Fruit fly (Drosophila melanogaster): ENCODE results near the gene TyrR.
A peak's percentile ranks its signal among the peaks of the same experiment; 100 is the strongest.

The TyrR gene

DNA sequence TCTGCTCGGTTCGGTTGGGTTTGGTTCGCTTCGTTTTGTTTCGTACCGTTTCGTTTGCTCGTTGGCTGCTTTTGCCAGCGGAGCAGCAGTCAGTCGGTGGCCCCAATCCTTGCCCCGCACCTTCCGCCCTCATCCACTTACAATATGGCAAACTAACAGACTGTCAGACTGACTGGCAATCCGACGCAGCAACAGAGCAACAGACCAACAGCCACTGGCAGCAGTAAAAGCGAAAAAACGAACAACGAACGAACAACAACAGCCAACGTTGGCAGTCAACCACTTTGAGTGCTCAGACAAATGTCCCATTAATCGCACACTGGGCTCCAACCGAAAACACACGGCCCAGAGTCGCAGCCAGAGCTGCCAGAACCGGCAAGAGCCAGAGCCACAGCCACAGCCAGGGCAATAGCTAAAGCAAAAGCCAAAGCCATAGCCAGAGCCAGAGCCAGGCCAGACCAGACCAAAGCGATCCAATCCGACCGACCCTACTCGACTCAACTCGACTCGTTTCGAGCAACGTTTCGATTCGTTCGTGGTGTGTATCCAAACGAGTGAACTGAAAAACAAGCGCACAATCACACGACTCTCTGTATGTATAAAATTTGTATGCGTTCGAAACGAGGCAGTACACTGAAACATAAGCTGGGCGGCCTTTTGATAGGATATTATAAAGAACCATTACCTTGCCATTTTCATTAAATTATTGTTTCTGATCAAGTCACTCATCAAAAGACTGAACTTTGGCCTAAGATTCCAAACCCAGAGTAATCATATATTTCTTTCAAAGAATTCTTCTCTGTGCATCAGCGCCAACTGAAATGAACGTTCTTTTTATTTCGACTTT, 59.1 kb downstream of the TyrR start (continued):
- TF ChIP-seq CG10267 (tag; optimal IDR thresholded peaks at IDR 0.05) (peak; percentile 95), Lpt (GFP tag; optimal IDR thresholded peaks at IDR 0.05) (no peak), Max (GFP tag; optimal IDR thresholded peaks at IDR 0.05) (peak; percentile 99), mld (GFP tag; IDR thresholded peaks at IDR 0.05; ENCODE audit: partially characterized antibody) (no peak), ems (GFP tag; optimal IDR thresholded peaks at IDR 0.05) (peak; percentile 99), MESR4 (GFP tag; optimal IDR thresholded peaks at IDR 0.05) (peak; percentile 86), Bteb2 (GFP tag; optimal IDR thresholded peaks at IDR 0.05) (peak; percentile 99), tx (GFP tag; optimal IDR thresholded peaks at IDR 0.05) (peak; percentile 99), CG3847 (GFP tag; IDR thresholded peaks at IDR 0.05) (peak; percentile 98), aop (GFP tag; IDR thresholded peaks at IDR 0.05) (peak; percentile 93), CG12391 (tag; optimal IDR thresholded peaks at IDR 0.05) (peak; percentile 99), wek (GFP tag; optimal IDR thresholded peaks at IDR 0.05) (peak; percentile 92), odd (GFP tag; optimal IDR thresholded peaks at IDR 0.05) (peak; percentile 98), insv (GFP tag; optimal IDR thresholded peaks at IDR 0.05) (peak; percentile 68 to 72), CG17328 (GFP tag; IDR thresholded peaks at IDR 0.05) (peak; percentile 99), ewg (GFP tag; optimal IDR thresholded peaks at IDR 0.05) (peak; percentile 98), emc (GFP tag; optimal IDR thresholded peaks at IDR 0.05) (peak; percentile 98), Hr51 (GFP tag; optimal IDR thresholded peaks at IDR 0.05) (peak; percentile 99), Sox100B (GFP tag; optimal IDR thresholded peaks at IDR 0.05) (peak; percentile 98), Lim3 (GFP tag; IDR thresholded peaks at IDR 0.05) (peak; percentile 98), CG4820 (GFP tag; optimal IDR thresholded peaks at IDR 0.05) (peak; percentile 98), sima (GFP tag; optimal IDR thresholded peaks at IDR 0.05) (peak; percentile 98), Bdp1 (GFP tag; optimal IDR thresholded peaks at IDR 0.05) (peak; percentile 95), Dfd (GFP tag; optimal IDR thresholded peaks at IDR 0.05) (no peak), HmgZ (tag; optimal IDR thresholded peaks at IDR 0.05) (peak; percentile 98), hb (GFP tag; IDR thresholded peaks at IDR 0.05; ENCODE audit: partially characterized antibody) (no peak), CG14860 (GFP tag; IDR thresholded peaks at IDR 0.05; ENCODE audit: partially characterized antibody) (no peak), Elba2 (GFP tag; optimal IDR thresholded peaks at IDR 0.05) (peak; percentile 75), Tbp (GFP tag; optimal IDR thresholded peaks at IDR 0.05) (no peak), gem (tag; optimal IDR thresholded peaks at IDR 0.05) (peak; percentile 99), CG31365 (tag; optimal IDR thresholded peaks at IDR 0.05) (peak; percentile 92), Xrp1 (GFP tag; IDR thresholded peaks at IDR 0.05) (peak; percentile 99), Dll (GFP tag; IDR thresholded peaks at IDR 0.05; ENCODE audit: partially characterized antibody) (no peak), scrt (GFP tag; optimal IDR thresholded peaks at IDR 0.05) (peak; percentile 96), dan (GFP tag; IDR thresholded peaks at IDR 0.05) (peak; percentile 93), bigmax (GFP tag; optimal IDR thresholded peaks at IDR 0.05) (peak; percentile 81), CG17385 (GFP tag; optimal IDR thresholded peaks at IDR 0.05) (peak; percentile 98), mam (GFP tag; optimal IDR thresholded peaks at IDR 0.05) (peak; percentile 99), CTCF (GFP tag; optimal IDR thresholded peaks at IDR 0.05) (peak; percentile 78), CG6854 (GFP tag; optimal IDR thresholded peaks at IDR 0.05) (peak; percentile 98), h (optimal IDR thresholded peaks at IDR 0.05) (no peak), Neu2 (GFP tag; optimal IDR thresholded peaks at IDR 0.05; ENCODE audit: borderline replicate concordance) (peak; percentile 90), Myb (GFP tag; optimal IDR thresholded peaks at IDR 0.05) (peak; percentile 94), sna (GFP tag; IDR thresholded peaks at IDR 0.05; ENCODE audit: partially characterized antibody) (no peak; the same call in 1 of the 2 replicates), CG14710 (tag; optimal IDR thresholded peaks at IDR 0.05) (peak; percentile 97), CG8290 (GFP tag; optimal IDR thresholded peaks at IDR 0.05) (peak; percentile 98), CG8290 (tag; optimal IDR thresholded peaks at IDR 0.05) (peak; percentile 75 to 99), p53 (GFP tag; optimal IDR thresholded peaks at IDR 0.05) (peak; percentile 97), hkb (optimal IDR thresholded peaks at IDR 0.05) (no peak), hkb (GFP tag; IDR thresholded peaks at IDR 0.05) (peak; percentile 99)

Measured in whole organism, embryonic.